Worm (Caenorhabditis elegans): ENCODE results near the gene F16B12.1.
A peak's percentile ranks its signal among the peaks of the same experiment; 100 is the strongest.

The F16B12.1 gene

DNA sequence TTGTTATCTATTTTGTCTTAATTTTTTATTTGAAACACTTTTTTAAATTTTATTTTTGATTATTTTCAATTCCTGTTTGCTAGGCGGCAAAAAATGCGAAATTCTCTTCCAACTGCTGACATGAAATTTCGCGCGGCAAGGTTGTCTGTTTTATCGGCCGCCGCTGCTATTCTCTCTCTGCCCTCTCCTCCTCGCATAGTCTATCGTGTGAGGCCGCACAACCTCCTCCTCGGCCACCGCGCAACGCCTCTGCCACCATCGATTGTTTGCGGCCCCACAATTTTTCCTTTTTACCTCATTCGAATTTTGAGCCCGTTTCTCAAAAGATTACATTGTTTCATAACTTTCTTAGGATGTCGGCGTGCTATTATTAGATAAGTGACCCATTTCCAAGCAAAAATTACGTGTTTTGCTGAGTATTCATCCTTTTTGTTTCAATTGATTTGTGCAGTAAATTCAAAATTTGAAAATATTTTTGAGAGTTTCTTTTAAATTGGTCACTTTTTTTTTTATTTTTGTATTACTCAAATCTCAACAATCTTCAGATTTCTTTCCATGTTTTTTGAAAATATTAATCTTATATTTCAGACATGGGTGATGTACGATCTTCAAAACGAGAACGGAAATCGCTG lies 42.1 kb downstream of the F16B12.1 start, which contains the start of gene F28H6.4:
TSS of gene F28H6.4 (plus strand) at position 582 of the 632 bp plus-strand sequence.
- peak; percentile 3 for TF ChIP-seq sptf-1 (tag; optimal IDR thresholded peaks at IDR 0.05)
- TF ChIP-seq tbx-8 (GFP tag; optimal IDR thresholded peaks at IDR 0.05), result no peak

DNA sequence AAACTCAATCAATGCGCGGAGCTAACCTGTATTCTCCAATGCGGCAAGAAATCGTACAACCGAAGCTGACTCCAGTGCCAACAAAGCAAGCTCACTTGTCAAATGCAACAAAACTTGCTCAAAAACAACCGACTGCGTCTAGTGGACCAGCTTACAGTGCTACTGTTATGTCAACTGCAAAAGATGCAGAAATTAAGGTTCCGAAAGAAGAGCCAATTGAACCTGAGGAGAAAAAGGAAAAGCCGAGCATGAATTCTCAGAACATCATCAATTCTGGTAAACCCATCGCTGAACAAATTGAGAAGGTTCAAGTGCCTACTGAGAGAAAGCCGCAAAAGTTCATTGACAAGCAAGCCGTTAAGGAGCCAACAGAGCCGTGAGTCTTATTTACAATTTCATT lies 46.2 kb downstream of the F16B12.1 start:
- TF ChIP-seq cnd-1 (tag; optimal IDR thresholded peaks at IDR 0.05), result no peak
- no peak for TF ChIP-seq mls-2 (tag; optimal IDR thresholded peaks at IDR 0.05)
- TF ChIP-seq nhr-76 (tag; optimal IDR thresholded peaks at IDR 0.05), result no peak
- TF ChIP-seq tbx-8 (GFP tag; optimal IDR thresholded peaks at IDR 0.05), result no peak

- TF ChIP-seq unc-39 (tag; optimal IDR thresholded peaks at IDR 0.05) (no peak), bed-3 (GFP tag; optimal IDR thresholded peaks at IDR 0.05) (no peak), nhr-12 (tag; optimal IDR thresholded peaks at IDR 0.05) (no peak), lin-32 (GFP tag; optimal IDR thresholded peaks at IDR 0.05) (no peak), elt-1 (tag; optimal IDR thresholded peaks at IDR 0.05; ENCODE audit: borderline replicate concordance, insufficient read depth) (no peak), mab-5 (tag; optimal IDR thresholded peaks at IDR 0.05) (no peak), unc-62 (GFP tag; optimal IDR thresholded peaks at IDR 0.05) (no peak), ceh-39 (tag; optimal IDR thresholded peaks at IDR 0.05) (no peak), zip-8 (tag; optimal IDR thresholded peaks at IDR 0.05) (no peak), snpc-4 (tag; optimal IDR thresholded peaks at IDR 0.05) (no peak), ces-1 (GFP tag; optimal IDR thresholded peaks at IDR 0.05) (no peak), lsy-2 (tag; optimal IDR thresholded peaks at IDR 0.05) (no peak), blmp-1 (tag; optimal IDR thresholded peaks at IDR 0.05) (no peak), mls-2 (tag; optimal IDR thresholded peaks at IDR 0.05) (no peak), nhr-237 (tag; optimal IDR thresholded peaks at IDR 0.05) (no peak), nhr-2 (tag; optimal IDR thresholded peaks at IDR 0.05) (no peak)
These were observed 47.4 kb downstream of the F16B12.1 start for ce11 chrX:14132677-14133076.

ce11 chrX:14134244-14134643 lies 48.9 kb downstream of the F16B12.1 start, which contains the start of gene F28H6.8:
Gene F28H6.8, minus strand, starts transcription at chrX:14134344.
- no peak for TF ChIP-seq drap-1 (GFP tag; optimal IDR thresholded peaks at IDR 0.05)
- TF ChIP-seq nhr-76 (tag; optimal IDR thresholded peaks at IDR 0.05), result no peak
- no peak for TF ChIP-seq pha-4 (tag; optimal IDR thresholded peaks at IDR 0.05)
- TF ChIP-seq ztf-11 (tag; optimal IDR thresholded peaks at IDR 0.05), result no peak
- no peak for TF ChIP-seq unc-62 (GFP tag; optimal IDR thresholded peaks at IDR 0.05)
- TF ChIP-seq zip-8 (tag; optimal IDR thresholded peaks at IDR 0.05), result no peak
- no peak for TF ChIP-seq mep-1 (tag; optimal IDR thresholded peaks at IDR 0.05)
- TF ChIP-seq tbx-8 (GFP tag; optimal IDR thresholded peaks at IDR 0.05), result no peak
- no peak for TF ChIP-seq hlh-1 (tag; optimal IDR thresholded peaks at IDR 0.05)
- TF ChIP-seq ces-1 (GFP tag; optimal IDR thresholded peaks at IDR 0.05), result no peak
- TF ChIP-seq ceh-83 (GFP tag; optimal IDR thresholded peaks at IDR 0.05), result no peak
- TF ChIP-seq ham-2 (GFP tag; optimal IDR thresholded peaks at IDR 0.05), result no peak
- TF ChIP-seq ceh-43 (GFP tag; optimal IDR thresholded peaks at IDR 0.05), result no peak
- TF ChIP-seq M03D4.4 (tag; optimal IDR thresholded peaks at IDR 0.05), result no peak
- no peak for TF ChIP-seq nhr-28 (tag; optimal IDR thresholded peaks at IDR 0.05)
- no peak for TF ChIP-seq nhr-237 (tag; optimal IDR thresholded peaks at IDR 0.05)
- TF ChIP-seq nhr-12 (tag; optimal IDR thresholded peaks at IDR 0.05), result no peak
- no peak for TF ChIP-seq unc-120 (tag; optimal IDR thresholded peaks at IDR 0.05; ENCODE audit: poor library complexity, severe bottlenecking)

DNA sequence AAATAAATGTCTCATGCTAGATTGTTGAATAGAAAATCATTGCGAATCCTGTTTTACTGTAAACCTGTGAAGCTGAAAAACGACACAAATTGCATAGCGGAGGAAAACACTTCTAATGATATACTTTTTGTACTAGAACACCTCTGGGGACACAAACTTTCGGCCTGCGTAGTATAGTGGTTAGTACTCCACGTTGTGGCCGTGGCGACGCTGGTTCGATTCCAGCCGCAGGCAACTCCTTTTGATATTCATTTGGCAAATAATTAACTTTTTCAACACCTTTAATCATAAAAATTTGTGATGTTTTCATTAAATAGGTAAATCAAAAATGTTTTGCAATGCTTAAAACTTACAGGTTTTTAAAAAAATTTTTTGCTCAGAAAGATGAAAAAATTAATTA lies 49.6 kb downstream of the F16B12.1 start:
- no peak for TF ChIP-seq hlh-1 (tag; optimal IDR thresholded peaks at IDR 0.05)
- no peak for TF ChIP-seq unc-39 (tag; optimal IDR thresholded peaks at IDR 0.05)
